Worm (Caenorhabditis elegans) whole organism, L3 larva: Measurements from ENCODE around the gene srh-138.

ENCODE experiments used
- R02D3.7 ChIP-seq: fragments of 150-350 bp; optimal IDR thresholded peaks from 2 replicates; lab custom pipeline; 2014; ENCODE audit warnings: missing biosample characterization, missing genetic modification characterization
- ZK546.5 ChIP-seq: sonication (generic microtip); optimal IDR thresholded peaks from 2 replicates; lab custom pipeline; 2017; ENCODE audit warnings: missing biosample characterization, missing genetic modification characterization
- aly-2 ChIP-seq: fragments of 150-350 bp; optimal IDR thresholded peaks from 2 replicates; lab custom pipeline; 2014; ENCODE audit warnings: missing biosample characterization, missing genetic modification characterization
- ama-1 ChIP-seq: fragments of 150-350 bp; optimal IDR thresholded peaks from 2 replicates; lab custom pipeline; 2018
- ceh-16 ChIP-seq: sonication (generic microtip); optimal IDR thresholded peaks from 2 replicates; lab custom pipeline; 2017; ENCODE audit warnings: missing biosample characterization, missing genetic modification characterization
- ceh-9 ChIP-seq: sonication (generic microtip); optimal IDR thresholded peaks from 2 replicates; lab custom pipeline; 2018; ENCODE audit warnings: missing biosample characterization, missing genetic modification characterization
- daf-12 ChIP-seq: fragments of 150-350 bp; optimal IDR thresholded peaks from 2 replicates; lab custom pipeline; 2014; ENCODE audit warnings: missing biosample characterization, missing genetic modification reagents, missing genetic modification characterization
- egl-27 ChIP-seq: sonication (generic microtip); optimal IDR thresholded peaks from 4 replicates; lab custom pipeline; 2017; ENCODE audit warnings: missing biosample characterization, missing genetic modification reagents, missing genetic modification characterization
- egl-5 ChIP-seq: fragments of 150-350 bp; optimal IDR thresholded peaks from 2 replicates; lab custom pipeline; 2017; ENCODE audit warnings: missing biosample characterization, missing genetic modification reagents, missing genetic modification characterization, inconsistent platforms
- elt-1 ChIP-seq: fragments of 150-350 bp; optimal IDR thresholded peaks from 2 replicates; lab custom pipeline; 2014; ENCODE audit warnings: missing biosample characterization, missing genetic modification characterization
- elt-2 ChIP-seq: sonication (generic microtip); optimal IDR thresholded peaks from 2 replicates; lab custom pipeline; 2016; ENCODE audit warnings: missing genetic modification reagents, mild to moderate bottlenecking, missing genetic modification characterization, missing compliant biosample characterization
- eor-1 ChIP-seq, 2 experiments: fragments of 150-350 bp; optimal IDR thresholded peaks; 2 replicates each; lab custom pipeline; 2014 to 2018; ENCODE audit warnings: missing biosample characterization in 2 of 2, missing genetic modification characterization in 2 of 2
- fkh-10 ChIP-seq: sonication (generic microtip); optimal IDR thresholded peaks from 2 replicates; lab custom pipeline; 2017; ENCODE audit warnings: missing biosample characterization, missing genetic modification reagents, missing genetic modification characterization
- fkh-2 ChIP-seq: fragments of 150-350 bp; optimal IDR thresholded peaks from 2 replicates; lab custom pipeline; 2014; ENCODE audit warnings: missing biosample characterization, missing genetic modification reagents, missing genetic modification characterization
- fos-1 ChIP-seq: fragments of 150-350 bp; optimal IDR thresholded peaks from 2 replicates; lab custom pipeline; 2014; ENCODE audit warnings: missing biosample characterization, missing genetic modification characterization
- hmg-11 ChIP-seq: sonication (generic microtip); optimal IDR thresholded peaks from 2 replicates; lab custom pipeline; 2016; ENCODE audit warnings: missing genetic modification characterization, missing compliant biosample characterization
- jun-1 ChIP-seq: fragments of 150-350 bp; optimal IDR thresholded peaks from 2 replicates; lab custom pipeline; 2014; ENCODE audit warnings: missing biosample characterization, missing genetic modification reagents, missing genetic modification characterization
- lin-15B ChIP-seq: fragments of 150-350 bp; optimal IDR thresholded peaks from 2 replicates; lab custom pipeline; 2014; ENCODE audit warnings: missing biosample characterization, missing genetic modification characterization
- lin-39 ChIP-seq: fragments of 150-350 bp; optimal IDR thresholded peaks from 2 replicates; lab custom pipeline; 2018; ENCODE audit warnings: missing biosample characterization, missing genetic modification reagents, missing genetic modification characterization
- lsy-12 ChIP-seq: sonication (generic microtip); optimal IDR thresholded peaks from 2 replicates; lab custom pipeline; 2016; ENCODE audit warnings: mild to moderate bottlenecking, missing genetic modification characterization, missing compliant biosample characterization
- nfya-1 ChIP-seq: sonication (generic microtip); optimal IDR thresholded peaks from 2 replicates; lab custom pipeline; 2017; ENCODE audit warnings: missing genetic modification characterization, mild to moderate bottlenecking, missing compliant biosample characterization, antibody characterized with exemption, moderate library complexity; ENCODE audit not compliant: insufficient read depth
- nhr-11 ChIP-seq: fragments of 150-350 bp; optimal IDR thresholded peaks from 2 replicates; lab custom pipeline; 2014; ENCODE audit warnings: missing biosample characterization, missing genetic modification characterization
- nhr-23 ChIP-seq: fragments of 150-350 bp; optimal IDR thresholded peaks from 2 replicates; lab custom pipeline; 2014; ENCODE audit warnings: missing biosample characterization, missing genetic modification reagents, missing genetic modification characterization
- nhr-237 ChIP-seq: fragments of 150-350 bp; optimal IDR thresholded peaks from 2 replicates; lab custom pipeline; 2014; ENCODE audit warnings: missing biosample characterization, missing genetic modification characterization
- nhr-67 ChIP-seq: fragments of 150-350 bp; optimal IDR thresholded peaks from 2 replicates; lab custom pipeline; 2014; ENCODE audit warnings: missing biosample characterization, missing genetic modification characterization
- nhr-76 ChIP-seq: fragments of 150-350 bp; sonication (generic microtip); optimal IDR thresholded peaks from 5 replicates; lab custom pipeline; 2014; ENCODE audit warnings: missing biosample characterization, missing genetic modification characterization
- pha-4 ChIP-seq: fragments of 150-350 bp; optimal IDR thresholded peaks from 2 replicates; lab custom pipeline; 2014; ENCODE audit warnings: missing biosample characterization, missing genetic modification reagents, missing genetic modification characterization
- pqm-1 ChIP-seq: fragments of 150-350 bp; optimal IDR thresholded peaks from 2 replicates; lab custom pipeline; 2017; ENCODE audit warnings: missing biosample characterization, missing genetic modification characterization, inconsistent platforms
- snpc-4 ChIP-seq: fragments of 150-350 bp; optimal IDR thresholded peaks from 2 replicates; lab custom pipeline; 2014; ENCODE audit warnings: missing biosample characterization, missing genetic modification characterization
- tbx-2 ChIP-seq: sonication (generic microtip); optimal IDR thresholded peaks from 2 replicates; lab custom pipeline; 2016; ENCODE audit warnings: mild to moderate bottlenecking, missing genetic modification characterization, missing compliant biosample characterization
- unc-39 ChIP-seq: sonication (generic microtip); optimal IDR thresholded peaks from 4 replicates; lab custom pipeline; 2017; ENCODE audit warnings: missing biosample characterization, missing genetic modification characterization
- zag-1 ChIP-seq: fragments of 150-350 bp; optimal IDR thresholded peaks from 2 replicates; lab custom pipeline; 2014; ENCODE audit warnings: missing biosample characterization, missing genetic modification characterization
- ztf-11 ChIP-seq: fragments of 150-350 bp; optimal IDR thresholded peaks from 2 replicates; lab custom pipeline; 2014; ENCODE audit warnings: missing biosample characterization, missing genetic modification characterization
- ztf-4 ChIP-seq: fragments of 150-350 bp; optimal IDR thresholded peaks from 2 replicates; lab custom pipeline; 2014; ENCODE audit warnings: missing biosample characterization, missing genetic modification characterization

The srh-138 gene

ce11 chrV:16435510-16435909, 35.3 kb downstream of the srh-138 start, which contains the start of the genes F26D2.13 and F26D2.14:
TSS of gene F26D2.13 (minus strand) at chrV:16435610.
TSS of gene F26D2.14 (plus strand) at chrV:16435855.
- TF ChIP-seq egl-27 (tag; lab: Kevin White, UChicago) (no peak), ZK546.5 (tag; lab: Kevin White, UChicago) (no peak), aly-2 (tag; lab: Kevin White, UChicago) (no peak), nfya-1 (tag; lab: Kevin White, UChicago) (no peak), snpc-4 (no peak), unc-39 (tag; lab: Kevin White, UChicago) (no peak), daf-12 (tag; lab: Kevin White, UChicago) (no peak), fkh-2 (tag; lab: Kevin White, UChicago) (no peak), ceh-9 (tag; lab: Kevin White, UChicago) (no peak), pqm-1 (tag; lab: Kevin White, UChicago) (no peak), jun-1 (no peak)

ce11 chrV:16433471-16433870, 37.3 kb downstream of the srh-138 start, which contains the start of gene clec-234:
TSS of gene clec-234 (minus strand) at chrV:16433571.
- TF ChIP-seq nhr-11 (tag; lab: Kevin White, UChicago) (no peak), lin-15B (tag; lab: Kevin White, UChicago) (no peak), fos-1 (no peak), R02D3.7 (no peak), hmg-11 (tag; lab: Kevin White, UChicago) (no peak), elt-2 (tag; lab: Kevin White, UChicago) (no peak), pqm-1 (tag; lab: Kevin White, UChicago) (no peak), pha-4 (tag; lab: Kevin White, UChicago) (no peak), ztf-4 (tag; lab: Kevin White, UChicago) (no peak), tbx-2 (tag; lab: Kevin White, UChicago) (no peak), lsy-12 (no peak), fkh-2 (tag; lab: Kevin White, UChicago) (no peak), elt-1 (tag; lab: Kevin White, UChicago) (no peak)

- TF ChIP-seq egl-5 (tag; lab: Kevin White, UChicago) (no peak), eor-1 (tag; optimal IDR thresholded peaks at IDR 0.05; lab: Kevin White, UChicago) (no peak), zag-1 (tag; lab: Kevin White, UChicago) (no peak), ceh-16 (tag; lab: Kevin White, UChicago) (no peak), nhr-237 (tag; lab: Kevin White, UChicago) (no peak), unc-39 (tag; lab: Kevin White, UChicago) (no peak), fkh-10 (GFP tag; lab: Kevin White, UChicago) (no peak), ZK546.5 (tag; lab: Kevin White, UChicago) (no peak), lin-39 (tag; lab: Kevin White, UChicago) (no peak), R02D3.7 (no peak)
These were observed 40.9 kb downstream of the srh-138 start, which contains the start of gene str-73 for ce11 chrV:16429940-16430339. TSS of gene str-73 (plus strand) at chrV:16430240.

ce11 chrV:16429503-16429902, 41.3 kb downstream of the srh-138 start, which contains the start of gene F26D2.10:
TSS of gene F26D2.10 (minus strand) at chrV:16429603.
- TF ChIP-seq fos-1 (no peak), lin-15B (tag; lab: Kevin White, UChicago) (no peak), ztf-11 (tag; lab: Kevin White, UChicago) (no peak), fkh-10 (GFP tag; lab: Kevin White, UChicago) (no peak), ama-1 (no peak), nhr-23 (tag; lab: Kevin White, UChicago) (no peak), nhr-76 (tag; lab: Kevin White, UChicago) (no peak), fkh-2 (tag; lab: Kevin White, UChicago) (no peak), ZK546.5 (tag; lab: Kevin White, UChicago) (no peak)

ce11 chrV:16424428-16424827, 46.4 kb downstream of the srh-138 start, which contains the start of gene srw-29:
TSS of gene srw-29 (minus strand) at chrV:16424528.
- TF ChIP-seq lin-39 (tag; lab: Kevin White, UChicago) (no peak), elt-2 (tag; lab: Kevin White, UChicago) (no peak), nhr-67 (tag; lab: Kevin White, UChicago) (no peak), unc-39 (tag; lab: Kevin White, UChicago) (no peak)
